Fruit fly (Drosophila melanogaster): ENCODE results near the gene CG3091.

DNA sequence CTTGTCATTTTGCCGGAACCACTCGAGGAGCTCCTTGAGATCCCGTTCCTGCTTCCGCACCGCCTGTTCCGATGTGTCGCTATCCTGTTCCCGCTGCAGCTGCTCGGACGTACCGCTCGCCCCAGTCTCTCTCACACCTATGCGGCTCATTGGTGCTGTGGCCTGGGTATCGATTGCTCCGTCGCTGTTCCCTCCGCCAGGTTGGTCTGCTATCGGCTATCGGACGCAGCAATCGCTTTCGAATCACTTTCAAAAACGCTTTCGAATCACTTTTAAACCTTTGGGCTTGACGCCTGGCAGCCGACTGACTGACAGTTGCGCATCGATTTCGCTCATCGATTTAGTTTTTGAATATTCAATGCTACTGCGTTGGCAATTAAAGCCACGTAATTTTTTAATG lies 2.3 kb downstream of the CG3091 start, which contains the start of gene CG3191:
- TF ChIP-seq pan (optimal IDR thresholded peaks at IDR 0.05) (no peak), Dll (optimal IDR thresholded peaks at IDR 0.05) (no peak), CG8478 (optimal IDR thresholded peaks at IDR 0.05) (no peak), EcR (GFP tag; optimal IDR thresholded peaks at IDR 0.05) (no peak), psq (optimal IDR thresholded peaks at IDR 0.05) (no peak), usp (GFP tag; optimal IDR thresholded peaks at IDR 0.05) (no peak)
